Worm (Caenorhabditis elegans): ENCODE results near the gene K01C8.2.

The K01C8.2 gene

DNA sequence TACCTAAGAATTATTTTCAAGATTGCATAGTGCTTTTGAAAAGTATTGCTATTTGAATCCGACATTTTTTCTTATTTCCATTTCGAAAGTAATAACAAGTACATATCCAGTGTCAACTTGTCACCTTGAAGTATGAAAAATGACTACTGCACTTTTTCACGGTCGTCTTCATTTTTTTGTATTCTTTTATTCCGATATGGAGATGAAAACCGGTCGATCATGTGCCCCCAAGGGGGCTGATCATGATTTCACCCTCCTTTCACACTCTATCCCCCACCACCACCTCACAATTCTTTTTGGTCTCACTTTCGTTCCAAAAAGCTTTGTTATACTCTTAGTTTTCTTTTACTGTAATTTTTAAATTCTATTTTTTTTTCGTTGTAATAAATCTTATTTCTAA, 43.3 kb downstream of the K01C8.2 start:
- no peak for TF ChIP-seq ceh-83 (GFP tag; optimal IDR thresholded peaks at IDR 0.05)
- no peak for TF ChIP-seq snpc-4 (tag; optimal IDR thresholded peaks at IDR 0.05)
- no peak for TF ChIP-seq blmp-1 (tag; optimal IDR thresholded peaks at IDR 0.05)
- TF ChIP-seq lin-13 (tag; optimal IDR thresholded peaks at IDR 0.05) = no peak
- TF ChIP-seq ham-2 (GFP tag; optimal IDR thresholded peaks at IDR 0.05) = no peak
- no peak for TF ChIP-seq unc-120 (tag; optimal IDR thresholded peaks at IDR 0.05; ENCODE audit: poor library complexity, severe bottlenecking)
- TF ChIP-seq elt-3 (tag; optimal IDR thresholded peaks at IDR 0.05) = no peak
- no peak for TF ChIP-seq nhr-28 (tag; optimal IDR thresholded peaks at IDR 0.05)
- no peak for TF ChIP-seq drap-1 (GFP tag; optimal IDR thresholded peaks at IDR 0.05)

DNA sequence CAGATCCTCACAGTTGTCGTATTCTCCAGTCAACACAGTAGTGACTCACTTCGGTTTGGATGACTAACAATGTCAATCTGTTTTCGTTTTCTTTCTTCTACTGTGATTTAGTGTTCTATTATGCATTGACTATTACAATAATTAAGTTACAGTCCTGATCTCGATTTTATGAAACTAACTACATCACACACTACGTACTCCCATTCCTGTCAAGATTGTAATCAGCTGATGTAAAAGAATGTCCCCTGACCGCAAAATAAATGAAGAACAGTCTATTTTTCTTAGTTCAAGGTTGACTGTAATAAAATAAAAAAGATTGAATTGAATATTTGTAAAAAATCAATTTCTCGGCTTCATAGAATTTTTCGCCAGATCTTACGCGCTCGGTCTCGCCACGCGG, 43.9 kb downstream of the K01C8.2 start:
- TF ChIP-seq flh-1 (GFP tag; optimal IDR thresholded peaks at IDR 0.05) = no peak
- TF ChIP-seq ztf-11 (tag; optimal IDR thresholded peaks at IDR 0.05) = no peak

ce11 chrII:8224623-8225022, 44.6 kb downstream of the K01C8.2 start:
- TF ChIP-seq nhr-28 (tag; optimal IDR thresholded peaks at IDR 0.05) (no peak), zip-8 (tag; optimal IDR thresholded peaks at IDR 0.05) (peak; percentile 60), elt-1 (tag; optimal IDR thresholded peaks at IDR 0.05; ENCODE audit: borderline replicate concordance, insufficient read depth) (peak; percentile 36)

DNA sequence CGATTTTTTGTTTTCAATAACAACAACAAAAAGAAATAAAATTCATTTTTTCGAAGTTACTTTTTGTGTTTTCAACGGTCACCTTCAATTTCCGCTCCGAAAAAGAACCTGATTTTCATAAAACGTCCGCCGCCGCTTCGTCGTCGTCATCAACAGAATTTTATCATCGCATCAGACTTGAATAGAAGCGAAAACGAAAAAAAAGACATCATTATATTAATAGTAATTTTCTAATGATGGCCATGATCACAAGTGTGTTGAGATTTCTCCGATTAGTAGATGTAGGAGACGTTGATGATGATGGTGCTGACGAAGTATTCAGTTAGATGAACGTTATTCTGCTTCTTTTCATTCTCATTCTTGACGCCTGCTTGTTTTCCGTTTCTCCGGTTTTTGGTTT, 45.3 kb downstream of the K01C8.2 start:
- no peak for TF ChIP-seq unc-120 (tag; optimal IDR thresholded peaks at IDR 0.05; ENCODE audit: poor library complexity, severe bottlenecking)
- no peak for TF ChIP-seq sem-2 (GFP tag; optimal IDR thresholded peaks at IDR 0.05)
- no peak for TF ChIP-seq ces-1 (GFP tag; optimal IDR thresholded peaks at IDR 0.05)
- no peak for TF ChIP-seq lin-13 (tag; optimal IDR thresholded peaks at IDR 0.05)
- no peak for TF ChIP-seq ceh-83 (GFP tag; optimal IDR thresholded peaks at IDR 0.05)
- TF ChIP-seq snpc-4 (tag; optimal IDR thresholded peaks at IDR 0.05) = no peak
- no peak for TF ChIP-seq blmp-1 (tag; optimal IDR thresholded peaks at IDR 0.05)
- no peak for TF ChIP-seq M03D4.4 (tag; optimal IDR thresholded peaks at IDR 0.05)
- TF ChIP-seq nhr-2 (tag; optimal IDR thresholded peaks at IDR 0.05) = no peak
- TF ChIP-seq drap-1 (GFP tag; optimal IDR thresholded peaks at IDR 0.05) = no peak
- TF ChIP-seq tbx-8 (GFP tag; optimal IDR thresholded peaks at IDR 0.05) = no peak
- no peak for TF ChIP-seq pha-4 (tag; optimal IDR thresholded peaks at IDR 0.05)

DNA sequence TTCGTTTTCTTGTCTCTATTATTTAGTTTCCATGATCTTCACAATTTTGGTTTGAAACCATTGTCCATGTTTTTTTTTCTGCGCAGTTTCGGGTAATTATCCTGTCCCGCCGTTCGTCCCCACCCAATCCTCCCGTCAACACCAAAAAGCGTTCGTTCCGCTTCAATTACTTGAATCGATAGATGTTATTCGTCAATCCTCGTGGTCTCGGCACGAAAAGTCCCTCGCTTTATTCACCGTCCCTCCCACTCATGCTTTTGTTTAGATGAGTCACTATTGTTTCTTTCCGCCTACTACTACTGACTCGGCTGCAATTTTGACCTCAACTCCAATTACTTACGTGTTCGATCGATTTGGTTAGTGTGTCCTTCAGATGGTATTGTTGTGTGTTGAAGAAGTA, 45.8 kb downstream of the K01C8.2 start:
- TF ChIP-seq flh-1 (GFP tag; optimal IDR thresholded peaks at IDR 0.05) (no peak), mab-5 (tag; optimal IDR thresholded peaks at IDR 0.05) (no peak), ceh-43 (GFP tag; optimal IDR thresholded peaks at IDR 0.05) (peak; percentile 60), mls-2 (tag; optimal IDR thresholded peaks at IDR 0.05) (peak; percentile 19), ham-2 (GFP tag; optimal IDR thresholded peaks at IDR 0.05) (peak; percentile 28)

DNA sequence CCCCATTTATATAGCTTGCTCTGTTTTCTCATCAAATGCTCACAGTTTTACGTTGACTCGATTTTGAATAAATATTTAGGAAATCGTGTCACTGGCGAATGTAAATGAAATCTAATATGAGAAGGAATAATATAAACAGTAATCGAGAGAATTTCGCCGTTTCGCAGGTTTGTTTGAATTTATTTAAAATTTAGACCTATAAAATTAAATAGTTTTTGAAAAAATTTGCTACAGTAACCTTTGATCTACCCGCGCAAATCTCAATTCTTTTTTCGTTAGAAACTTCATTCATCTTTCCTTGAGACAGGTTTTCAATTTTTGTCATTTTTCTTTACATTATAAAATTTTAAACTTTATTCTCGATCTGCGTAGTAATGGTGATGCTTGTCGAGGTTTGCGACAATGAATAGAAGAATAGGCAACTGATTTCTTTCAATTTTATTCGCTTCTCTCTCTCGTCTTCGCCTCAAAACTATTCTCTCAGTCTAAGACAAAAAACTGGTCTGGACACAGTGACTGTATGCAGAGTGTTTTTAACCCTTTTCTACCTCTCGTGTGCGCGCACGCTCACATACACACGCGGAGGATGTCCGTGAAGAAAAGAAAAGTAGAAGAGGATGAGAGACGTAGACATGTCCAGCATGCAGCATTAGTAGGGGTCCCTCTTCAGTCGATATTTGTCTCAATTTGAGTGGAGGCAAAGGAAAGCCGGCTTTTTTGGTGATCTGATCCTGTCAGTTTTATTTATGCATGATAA, 46.8 kb downstream of the K01C8.2 start, which contains the start of gene dab-1:
dab-1 (plus strand) TSS at position 78 of the 757 bp plus-strand sequence.
- peak; percentile 38 for TF ChIP-seq mep-1 (tag; optimal IDR thresholded peaks at IDR 0.05)
- no peak for TF ChIP-seq hlh-1 (tag; optimal IDR thresholded peaks at IDR 0.05)
- peak; percentile 18 for TF ChIP-seq nhr-237 (tag; optimal IDR thresholded peaks at IDR 0.05)
- no peak for TF ChIP-seq flh-1 (GFP tag; optimal IDR thresholded peaks at IDR 0.05)
- TF ChIP-seq elt-1 (tag; optimal IDR thresholded peaks at IDR 0.05; ENCODE audit: borderline replicate concordance, insufficient read depth) = no peak
- TF ChIP-seq sptf-1 (tag; optimal IDR thresholded peaks at IDR 0.05) = peak; percentile 49
- no peak for TF ChIP-seq lin-32 (GFP tag; optimal IDR thresholded peaks at IDR 0.05)
- TF ChIP-seq nhr-2 (tag; optimal IDR thresholded peaks at IDR 0.05) = peak; percentile 42
- TF ChIP-seq drap-1 (GFP tag; optimal IDR thresholded peaks at IDR 0.05) = peak; percentile 8
- no peak for TF ChIP-seq unc-62 (GFP tag; optimal IDR thresholded peaks at IDR 0.05)
- TF ChIP-seq nhr-12 (tag; optimal IDR thresholded peaks at IDR 0.05) = no peak
- peak; percentile 62 for TF ChIP-seq ceh-39 (tag; optimal IDR thresholded peaks at IDR 0.05)
- peak; percentile 45 for TF ChIP-seq sem-2 (GFP tag; optimal IDR thresholded peaks at IDR 0.05)
- peak; percentile 41 for TF ChIP-seq ham-2 (GFP tag; optimal IDR thresholded peaks at IDR 0.05)

Data from whole organism, mixed stage, embryonic.